Worm (Caenorhabditis elegans): ENCODE results near the gene C35B1.9.

DNA sequence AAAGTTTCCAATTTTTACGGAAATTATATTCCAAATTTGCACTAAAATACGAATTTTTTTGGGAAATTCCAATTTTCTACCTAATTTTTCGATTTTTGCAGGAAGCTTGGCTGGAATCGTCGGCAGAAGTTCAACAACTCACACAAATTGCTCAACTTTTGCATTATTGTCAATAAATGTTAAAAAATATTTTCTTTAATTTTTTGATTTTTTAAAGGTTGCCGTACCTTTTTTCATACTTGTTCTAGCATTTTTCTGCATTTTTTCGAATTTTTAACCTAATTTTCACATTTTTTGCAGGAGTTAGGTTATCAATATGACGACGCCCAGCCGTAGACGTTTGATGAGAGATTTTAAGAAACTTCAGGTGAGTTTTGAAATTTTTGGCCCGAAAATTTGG, 22.0 kb upstream of the C35B1.9 start, which contains the start of gene ubc-1:
- TF ChIP-seq hmg-4 (GFP tag; optimal IDR thresholded peaks at IDR 0.05) (no peak), sea-1 (GFP tag; conservative IDR thresholded peaks at IDR 0.05) (no peak), B0310.2 (tag; optimal IDR thresholded peaks at IDR 0.05) (no peak), hmbx-1 (tag; optimal IDR thresholded peaks at IDR 0.05) (no peak), ama-1 (optimal IDR thresholded peaks at IDR 0.05) (no peak), tra-4 (tag; optimal IDR thresholded peaks at IDR 0.05) (no peak), flt-1 (GFP tag; IDR thresholded peaks at IDR 0.05) (no peak), tbx-11 (GFP tag; IDR thresholded peaks at IDR 0.05) (no peak), F13C5.2 (tag; optimal IDR thresholded peaks at IDR 0.05) (no peak), hnd-1 (tag; optimal IDR thresholded peaks at IDR 0.05) (no peak), ceh-36 (tag; optimal IDR thresholded peaks at IDR 0.05) (no peak), tbx-37 (GFP tag; conservative IDR thresholded peaks at IDR 0.05) (no peak)

Data from whole organism, early embryonic.